Worm (Caenorhabditis elegans) whole organism, midembryonic: ENCODE data around the gene gba-4.

ENCODE experiments used
- T22C8.4 ChIP-seq: fragments of 200-800 bp; sonication (Bioruptor generic); IDR thresholded peaks from 2 replicates; pipeline ENCODE4 v1.3.6; 2022; ENCODE audit warnings: missing genetic modification characterization, missing compliant biosample characterization
- cog-1 ChIP-seq: sonication (generic microtip); optimal IDR thresholded peaks from 2 replicates; lab custom pipeline; 2016; ENCODE audit warnings: missing genetic modification characterization, missing compliant biosample characterization
- flt-1 ChIP-seq: fragments of 200-800 bp; sonication (Bioruptor generic); IDR thresholded peaks from 2 replicates; pipeline ENCODE4 v1.3.6; 2022; ENCODE audit warnings: missing genetic modification characterization, missing compliant biosample characterization
- klf-2 ChIP-seq: fragments of 200-800 bp; sonication (Bioruptor generic); conservative IDR thresholded peaks from 2 replicates; pipeline ENCODE4 v1.3.6; 2022; ENCODE audit warnings: missing genetic modification reagents, missing genetic modification characterization, missing compliant biosample characterization
- med-1 ChIP-seq: sonication (generic microtip); optimal IDR thresholded peaks from 2 replicates; lab custom pipeline; 2017; ENCODE audit warnings: missing genetic modification characterization, mild to moderate bottlenecking, missing compliant biosample characterization, antibody characterized with exemption, missing genetic modification reagents; ENCODE audit not compliant: insufficient read depth
- ref-1 ChIP-seq: fragments of 200-800 bp; sonication (Bioruptor generic); conservative IDR thresholded peaks from 2 replicates; pipeline ENCODE4 v1.3.6; 2022; ENCODE audit warnings: missing genetic modification reagents, missing genetic modification characterization, missing compliant biosample characterization
- tab-1 ChIP-seq: fragments of 200-800 bp; sonication (Bioruptor generic); IDR thresholded peaks from 2 replicates; pipeline ENCODE4 v1.3.6; 2022; ENCODE audit warnings: missing genetic modification characterization, missing compliant biosample characterization
- ztf-23 ChIP-seq: fragments of 200-800 bp; sonication (Bioruptor generic); IDR thresholded peaks from 2 replicates; pipeline ENCODE4 v1.3.6; 2022; ENCODE audit warnings: missing genetic modification reagents, missing genetic modification characterization, missing compliant biosample characterization
- ztf-29 ChIP-seq: fragments of 200-800 bp; sonication (Bioruptor generic); IDR thresholded peaks from 2 replicates; pipeline ENCODE4 v1.3.6; 2022; ENCODE audit warnings: missing genetic modification reagents, missing genetic modification characterization, missing compliant biosample characterization

The gba-4 gene

ce11 chrIV:5382609-5383008, 31.9 kb upstream of the gba-4 start, which contains the start of gene F41H10.1:
Gene F41H10.1 (plus strand): TSS chrIV:5382909.
- no peak for TF ChIP-seq flt-1
- no peak for TF ChIP-seq cog-1
- no peak for TF ChIP-seq klf-2 (GFP tag; lab: Robert Waterston, UW)
- no peak for TF ChIP-seq med-1 (GFP tag; lab: Kevin White, UChicago)
- TF ChIP-seq tab-1 (GFP tag; lab: Robert Waterston, UW): no peak
- no peak for TF ChIP-seq ztf-23 (GFP tag; lab: Robert Waterston, UW)
- no peak for TF ChIP-seq ref-1
- TF ChIP-seq T22C8.4 (GFP tag; lab: Robert Waterston, UW): no peak
- no peak for TF ChIP-seq ztf-29

- no peak for TF ChIP-seq ztf-29
- TF ChIP-seq tab-1 (GFP tag; lab: Robert Waterston, UW): no peak
- no peak for TF ChIP-seq ztf-23 (GFP tag; lab: Robert Waterston, UW)
- no peak for TF ChIP-seq T22C8.4 (GFP tag; lab: Robert Waterston, UW)
- TF ChIP-seq cog-1: no peak
- no peak for TF ChIP-seq med-1 (GFP tag; lab: Kevin White, UChicago)
- no peak for TF ChIP-seq klf-2 (GFP tag; lab: Robert Waterston, UW)
- TF ChIP-seq ref-1: no peak
- TF ChIP-seq flt-1: no peak
These were observed 30.6 kb upstream of the gba-4 start, which contains the start of gene F41H10.2 for ce11 chrIV:5381334-5381733. Gene F41H10.2 (plus strand): TSS chrIV:5381634.

ce11 chrIV:5380140-5380539, 29.4 kb upstream of the gba-4 start:
- TF ChIP-seq ztf-23 (GFP tag; lab: Robert Waterston, UW) (no peak), tab-1 (GFP tag; lab: Robert Waterston, UW) (no peak), T22C8.4 (GFP tag; lab: Robert Waterston, UW) (no peak), klf-2 (GFP tag; lab: Robert Waterston, UW) (no peak), ref-1 (no peak), flt-1 (no peak), cog-1 (no peak)

- TF ChIP-seq flt-1 (no peak), tab-1 (GFP tag; lab: Robert Waterston, UW) (no peak), ref-1 (no peak), ztf-29 (no peak), T22C8.4 (GFP tag; lab: Robert Waterston, UW) (no peak), ztf-23 (GFP tag; lab: Robert Waterston, UW) (no peak), klf-2 (GFP tag; lab: Robert Waterston, UW) (no peak), cog-1 (no peak)
These were observed 26.4 kb upstream of the gba-4 start, which contains the start of gene elo-5 for ce11 chrIV:5377062-5377461. Gene elo-5 (minus strand): TSS chrIV:5377117.

ce11 chrIV:5374946-5375345, 24.2 kb upstream of the gba-4 start:
- no peak for TF ChIP-seq med-1 (GFP tag; lab: Kevin White, UChicago)
- TF ChIP-seq ztf-23 (GFP tag; lab: Robert Waterston, UW): no peak
- TF ChIP-seq tab-1 (GFP tag; lab: Robert Waterston, UW): no peak
- no peak for TF ChIP-seq flt-1
- TF ChIP-seq T22C8.4 (GFP tag; lab: Robert Waterston, UW): no peak
- no peak for TF ChIP-seq klf-2 (GFP tag; lab: Robert Waterston, UW)
- TF ChIP-seq cog-1: no peak
- TF ChIP-seq ref-1: no peak
- TF ChIP-seq ztf-29: no peak

- TF ChIP-seq flt-1 (no peak), cog-1 (no peak), ref-1 (no peak), ztf-23 (GFP tag; lab: Robert Waterston, UW) (no peak), T22C8.4 (GFP tag; lab: Robert Waterston, UW) (no peak), med-1 (GFP tag; lab: Kevin White, UChicago) (no peak), tab-1 (GFP tag; lab: Robert Waterston, UW) (no peak), ztf-29 (no peak), klf-2 (GFP tag; lab: Robert Waterston, UW) (no peak)
These were observed 23.6 kb upstream of the gba-4 start for ce11 chrIV:5374321-5374720.

ce11 chrIV:5370914-5371313, 20.2 kb upstream of the gba-4 start:
- TF ChIP-seq cog-1 (peak; percentile 26), ztf-29 (0 out of 2 replicates have a peak, but pooled peaks have one; percentile 29), ztf-23 (GFP tag; lab: Robert Waterston, UW) (0 out of 2 replicates have a peak, but pooled peaks have one; percentile 25), T22C8.4 (GFP tag; lab: Robert Waterston, UW) (peak; percentile 57; the same call in 1 of the 2 replicates), flt-1 (peak; percentile 85), klf-2 (GFP tag; lab: Robert Waterston, UW) (no peak), ref-1 (0 out of 2 replicates have a peak, but pooled peaks have one; percentile 19), tab-1 (GFP tag; lab: Robert Waterston, UW) (peak; percentile 39; the same call in 1 of the 2 replicates), med-1 (GFP tag; lab: Kevin White, UChicago) (peak; percentile 34)

ce11 chrIV:5369414-5369813, 18.7 kb upstream of the gba-4 start, which contains the start of gene F41H10.3:
Gene F41H10.3 (plus strand): TSS chrIV:5369801.
- TF ChIP-seq flt-1 (no peak), T22C8.4 (GFP tag; lab: Robert Waterston, UW) (no peak), klf-2 (GFP tag; lab: Robert Waterston, UW) (no peak), ztf-23 (GFP tag; lab: Robert Waterston, UW) (no peak), ztf-29 (no peak), tab-1 (GFP tag; lab: Robert Waterston, UW) (no peak), cog-1 (no peak), ref-1 (no peak)

- no peak for TF ChIP-seq ztf-29
- TF ChIP-seq T22C8.4 (GFP tag; lab: Robert Waterston, UW): peak; percentile 68
- no peak for TF ChIP-seq ref-1
- TF ChIP-seq cog-1: no peak
- no peak for TF ChIP-seq klf-2 (GFP tag; lab: Robert Waterston, UW)
- no peak for TF ChIP-seq flt-1
- TF ChIP-seq ztf-23 (GFP tag; lab: Robert Waterston, UW): no peak
These were observed 18.2 kb upstream of the gba-4 start for ce11 chrIV:5368860-5369259.

ce11 chrIV:5367899-5368298, 17.2 kb upstream of the gba-4 start:
- TF ChIP-seq T22C8.4 (GFP tag; lab: Robert Waterston, UW) (no peak), klf-2 (GFP tag; lab: Robert Waterston, UW) (no peak), flt-1 (no peak), cog-1 (no peak), ref-1 (no peak), med-1 (GFP tag; lab: Kevin White, UChicago) (no peak), tab-1 (GFP tag; lab: Robert Waterston, UW) (no peak), ztf-29 (no peak), ztf-23 (GFP tag; lab: Robert Waterston, UW) (no peak)
